Worm (Caenorhabditis elegans) whole organism, early embryonic: ENCODE measurements around the gene hlh-30.

Source experiments
- B0310.2 ChIP-seq: sonication (generic microtip); optimal IDR thresholded peaks from 2 replicates; lab custom pipeline; 2016; ENCODE audit warnings: mild to moderate bottlenecking, missing genetic modification characterization, missing compliant biosample characterization
- F13C5.2 ChIP-seq: sonication (generic microtip); optimal IDR thresholded peaks from 2 replicates; lab custom pipeline; 2017; ENCODE audit warnings: mild to moderate bottlenecking, missing genetic modification characterization, inconsistent platforms, missing compliant biosample characterization
- aly-1 ChIP-seq: sonication (generic microtip); optimal IDR thresholded peaks from 2 replicates; lab custom pipeline; 2016; ENCODE audit warnings: missing genetic modification characterization, missing compliant biosample characterization
- ama-1 ChIP-seq: fragments of 150-350 bp; optimal IDR thresholded peaks from 2 replicates; lab custom pipeline; 2014
- ceh-13 ChIP-seq: fragments of 200-800 bp; sonication (Bioruptor generic); optimal IDR thresholded peaks from 2 replicates; lab custom pipeline; 2018; ENCODE audit warnings: mild to moderate bottlenecking, missing genetic modification characterization, missing compliant biosample characterization
- ceh-36 ChIP-seq: sonication (generic microtip); optimal IDR thresholded peaks from 2 replicates; lab custom pipeline; 2016; ENCODE audit warnings: missing genetic modification characterization, inconsistent platforms, missing compliant biosample characterization
- ets-7 ChIP-seq: sonication (generic microtip); optimal IDR thresholded peaks from 2 replicates; lab custom pipeline; 2016; ENCODE audit warnings: missing genotype, missing genetic modification characterization, missing compliant biosample characterization
- flt-1 ChIP-seq: fragments of 200-800 bp; sonication (Bioruptor generic); IDR thresholded peaks from 2 replicates; pipeline ENCODE4 v1.3.6; 2022; ENCODE audit warnings: missing genetic modification characterization, missing compliant biosample characterization
- hmbx-1 ChIP-seq: sonication (generic microtip); optimal IDR thresholded peaks from 2 replicates; lab custom pipeline; 2016; ENCODE audit warnings: mild to moderate bottlenecking, missing genetic modification characterization, missing compliant biosample characterization
- hmg-4 ChIP-seq: fragments of 200-800 bp; sonication (Bioruptor generic); optimal IDR thresholded peaks from 2 replicates; lab custom pipeline; 2018; ENCODE audit warnings: mild to moderate bottlenecking, missing genetic modification characterization, missing compliant biosample characterization
- hnd-1 ChIP-seq: sonication (generic microtip); optimal IDR thresholded peaks from 2 replicates; lab custom pipeline; 2016; ENCODE audit warnings: missing genetic modification characterization, missing compliant biosample characterization
- pes-1 ChIP-seq: fragments of 200-800 bp; sonication (Bioruptor generic); IDR thresholded peaks from 2 replicates; pipeline ENCODE4 v1.3.6; 2022; ENCODE audit warnings: missing genetic modification reagents, missing genetic modification characterization, missing compliant biosample characterization
- scrt-1 ChIP-seq: fragments of 200-800 bp; sonication (Bioruptor generic); IDR thresholded peaks from 2 replicates; pipeline ENCODE4 v1.3.6; 2022; ENCODE audit warnings: missing genetic modification characterization, missing compliant biosample characterization
- sea-1 ChIP-seq: fragments of 200-800 bp; sonication (Bioruptor generic); conservative IDR thresholded peaks from 2 replicates; pipeline ENCODE4 v1.3.6; 2022; ENCODE audit warnings: missing genetic modification characterization, missing compliant biosample characterization
- tbx-11 ChIP-seq: fragments of 200-800 bp; sonication (Bioruptor generic); IDR thresholded peaks from 2 replicates; pipeline ENCODE4 v1.3.6; 2022; ENCODE audit warnings: missing genetic modification characterization, missing compliant biosample characterization
- tbx-37 ChIP-seq: fragments of 200-800 bp; sonication (Bioruptor generic); conservative IDR thresholded peaks from 2 replicates; pipeline ENCODE4 v1.3.6; 2022; ENCODE audit warnings: missing genetic modification reagents, missing genetic modification characterization, missing compliant biosample characterization
- tra-4 ChIP-seq: sonication (generic microtip); optimal IDR thresholded peaks from 2 replicates; lab custom pipeline; 2017; ENCODE audit warnings: missing genetic modification characterization, missing compliant biosample characterization

The hlh-30 gene

ce11 chrIV:4052274-4052673 lies 17.5 kb upstream of the hlh-30 start:
- no peak for TF ChIP-seq ceh-36 (tag; lab: Kevin White, UChicago)
- TF ChIP-seq ets-7 (tag; lab: Kevin White, UChicago), result no peak
- TF ChIP-seq hmg-4 (GFP tag; lab: Kevin White, UChicago), result no peak
- TF ChIP-seq tra-4 (tag; lab: Kevin White, UChicago), result no peak
- no peak for TF ChIP-seq pes-1 (GFP tag; lab: Robert Waterston, UW)
- TF ChIP-seq F13C5.2 (tag; lab: Kevin White, UChicago), result no peak
- no peak for TF ChIP-seq B0310.2 (tag; lab: Kevin White, UChicago)
- no peak for TF ChIP-seq ceh-13 (GFP tag; lab: Kevin White, UChicago)

- TF ChIP-seq flt-1 (GFP tag; lab: Robert Waterston, UW), result no peak
- TF ChIP-seq scrt-1 (GFP tag; lab: Robert Waterston, UW), result no peak
- no peak for TF ChIP-seq aly-1 (tag; lab: Kevin White, UChicago)
- TF ChIP-seq ceh-36 (tag; lab: Kevin White, UChicago), result no peak
- TF ChIP-seq tbx-11 (GFP tag; lab: Robert Waterston, UW), result no peak
- no peak for TF ChIP-seq tbx-37
These were observed 16.8 kb upstream of the hlh-30 start, which contains the start of gene wrt-5 for ce11 chrIV:4051539-4051938. wrt-5 (minus strand) TSS chrIV:4051639.

DNA sequence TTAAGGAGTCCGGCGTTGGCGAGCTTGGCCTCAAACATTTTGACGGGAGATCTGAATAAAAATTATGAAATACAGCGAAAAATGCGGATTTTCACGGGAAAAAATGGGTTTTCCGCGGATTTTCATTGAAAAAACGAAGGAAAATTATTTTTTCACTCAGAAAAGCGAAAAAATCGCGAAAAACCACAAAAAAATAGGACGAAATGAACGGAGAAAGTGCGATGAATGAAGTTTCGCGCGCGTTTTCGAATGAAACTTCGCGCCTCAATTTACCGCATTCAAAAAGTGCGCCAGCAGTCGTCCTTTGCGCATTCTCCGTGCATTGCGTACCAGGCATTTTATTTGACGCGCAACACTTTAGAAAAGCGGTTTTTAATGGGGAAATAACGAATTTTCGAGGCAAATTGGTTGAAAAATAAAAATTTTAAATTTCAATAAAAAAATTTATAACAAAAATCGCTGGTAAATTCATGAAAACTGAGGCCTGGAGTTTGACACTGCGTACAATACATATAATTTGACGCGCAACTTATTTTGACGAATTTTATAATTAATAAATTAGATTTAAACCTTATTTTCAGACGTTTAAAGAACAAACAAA lies 14.7 kb upstream of the hlh-30 start, which contains the start of gene pcn-1:
Gene pcn-1 (minus strand): TSS at position 51 of the 601 bp plus-strand sequence.
- TF ChIP-seq pes-1 (GFP tag; lab: Robert Waterston, UW) (0 out of 2 replicates have a peak, but pooled peaks have one; percentile 14), F13C5.2 (tag; lab: Kevin White, UChicago) (peak; percentile 49), sea-1 (GFP tag; lab: Robert Waterston, UW) (no peak), hmg-4 (GFP tag; lab: Kevin White, UChicago) (peak; percentile 29), hnd-1 (tag; lab: Kevin White, UChicago) (no peak)

ce11 chrIV:4047628-4048027 lies 12.9 kb upstream of the hlh-30 start:
- TF ChIP-seq tra-4 (tag; lab: Kevin White, UChicago) (no peak), hmg-4 (GFP tag; lab: Kevin White, UChicago) (no peak), ets-7 (tag; lab: Kevin White, UChicago) (no peak), scrt-1 (GFP tag; lab: Robert Waterston, UW) (no peak), aly-1 (tag; lab: Kevin White, UChicago) (no peak), F13C5.2 (tag; lab: Kevin White, UChicago) (no peak), B0310.2 (tag; lab: Kevin White, UChicago) (no peak), flt-1 (GFP tag; lab: Robert Waterston, UW) (no peak), ama-1 (lab: Kevin White, UChicago) (no peak), hmbx-1 (tag; lab: Kevin White, UChicago) (no peak), sea-1 (GFP tag; lab: Robert Waterston, UW) (no peak), hnd-1 (tag; lab: Kevin White, UChicago) (no peak), pes-1 (GFP tag; lab: Robert Waterston, UW) (no peak)

ce11 chrIV:4042274-4042673 lies 7.5 kb upstream of the hlh-30 start, which contains the start of gene cdc-73:
cdc-73 (plus strand) TSS chrIV:4042575.
- TF ChIP-seq B0310.2 (tag; lab: Kevin White, UChicago) (no peak), ama-1 (lab: Kevin White, UChicago) (no peak), scrt-1 (GFP tag; lab: Robert Waterston, UW) (no peak), tbx-37 (peak; percentile 65; the same call in 1 of the 2 replicates), sea-1 (GFP tag; lab: Robert Waterston, UW) (no peak), tbx-11 (GFP tag; lab: Robert Waterston, UW) (no peak), aly-1 (tag; lab: Kevin White, UChicago) (no peak)

DNA sequence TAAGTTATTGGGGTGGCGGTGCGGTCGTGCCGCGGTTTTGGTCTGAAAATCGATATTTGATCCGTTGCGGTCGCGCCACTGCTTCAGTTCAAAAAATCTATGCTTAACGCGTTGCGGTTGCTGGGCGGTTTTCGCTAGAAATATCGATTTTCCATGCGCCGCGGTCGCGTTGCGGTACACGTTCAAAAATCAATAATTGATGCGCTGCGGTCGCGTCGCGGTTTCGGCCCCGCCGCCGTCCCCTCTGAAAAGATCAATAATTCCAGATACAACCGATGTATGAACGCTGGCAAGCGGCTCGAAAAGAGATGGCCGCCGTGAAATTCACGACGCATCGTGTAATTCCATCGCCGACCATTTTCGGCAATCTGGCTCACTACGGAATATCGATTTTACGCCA lies 6.3 kb upstream of the hlh-30 start:
- peak; percentile 29; the same call in 1 of the 2 replicates for TF ChIP-seq scrt-1 (GFP tag; lab: Robert Waterston, UW)
- no peak for TF ChIP-seq tbx-37
- no peak for TF ChIP-seq F13C5.2 (tag; lab: Kevin White, UChicago)

DNA sequence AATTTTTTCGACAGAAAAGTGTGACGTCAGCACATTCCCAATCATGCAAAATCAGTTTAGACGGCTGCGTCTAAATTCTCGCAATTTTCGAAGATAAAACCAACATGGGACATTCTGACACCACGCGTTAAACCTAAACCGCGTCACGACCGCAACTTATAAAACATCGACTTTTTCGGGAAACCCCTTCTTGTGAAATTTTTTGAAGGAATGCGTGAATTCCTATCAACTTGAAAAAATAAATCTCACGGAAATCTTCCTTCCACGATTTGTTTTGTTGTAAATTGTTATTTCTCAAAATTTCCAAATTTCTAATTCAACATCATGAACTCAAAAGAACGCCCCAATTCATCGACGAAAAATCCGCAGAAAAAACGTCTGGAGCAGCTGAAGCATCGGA lies 5.2 kb upstream of the hlh-30 start, which contains the start of gene F35F11.2:
Gene F35F11.2 (plus strand): TSS at position 301 of the 400 bp plus-strand sequence.
- TF ChIP-seq ceh-36 (tag; lab: Kevin White, UChicago) (no peak), aly-1 (tag; lab: Kevin White, UChicago) (no peak), tra-4 (tag; lab: Kevin White, UChicago) (no peak), tbx-37 (no peak), hmbx-1 (tag; lab: Kevin White, UChicago) (no peak), tbx-11 (GFP tag; lab: Robert Waterston, UW) (no peak), sea-1 (GFP tag; lab: Robert Waterston, UW) (no peak)

DNA sequence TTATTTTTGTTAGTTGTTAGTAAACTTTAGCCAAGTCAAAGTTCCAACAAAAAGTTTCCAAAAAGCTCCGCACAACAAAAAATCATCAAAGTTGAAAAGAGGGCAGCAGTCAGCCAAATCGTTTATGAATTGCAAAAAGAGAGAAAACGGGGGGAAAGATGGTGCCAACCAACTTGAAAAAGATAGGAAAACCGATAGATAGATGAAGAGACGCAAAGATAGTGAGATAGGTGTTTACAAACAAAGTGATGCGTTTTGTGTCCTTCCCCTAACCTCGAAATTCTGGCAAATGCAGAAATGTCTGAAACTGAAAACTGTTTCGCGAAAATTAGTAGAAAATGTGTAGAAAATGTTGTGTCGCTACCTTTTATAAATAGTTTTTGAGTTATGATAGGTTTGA lies 1.3 kb downstream of the hlh-30 start:
- TF ChIP-seq F13C5.2 (tag; lab: Kevin White, UChicago) (no peak), ceh-36 (tag; lab: Kevin White, UChicago) (no peak), tbx-37 (no peak), B0310.2 (tag; lab: Kevin White, UChicago) (no peak), hmbx-1 (tag; lab: Kevin White, UChicago) (no peak), hmg-4 (GFP tag; lab: Kevin White, UChicago) (no peak), tra-4 (tag; lab: Kevin White, UChicago) (no peak), hnd-1 (tag; lab: Kevin White, UChicago) (no peak), ceh-13 (GFP tag; lab: Kevin White, UChicago) (no peak), flt-1 (GFP tag; lab: Robert Waterston, UW) (no peak), tbx-11 (GFP tag; lab: Robert Waterston, UW) (no peak), scrt-1 (GFP tag; lab: Robert Waterston, UW) (no peak), ets-7 (tag; lab: Kevin White, UChicago) (no peak), aly-1 (tag; lab: Kevin White, UChicago) (no peak), ama-1 (lab: Kevin White, UChicago) (no peak), pes-1 (GFP tag; lab: Robert Waterston, UW) (no peak)
